Worm (Caenorhabditis elegans): ENCODE data around the gene K10G4.10.

K10G4.10 gene

DNA sequence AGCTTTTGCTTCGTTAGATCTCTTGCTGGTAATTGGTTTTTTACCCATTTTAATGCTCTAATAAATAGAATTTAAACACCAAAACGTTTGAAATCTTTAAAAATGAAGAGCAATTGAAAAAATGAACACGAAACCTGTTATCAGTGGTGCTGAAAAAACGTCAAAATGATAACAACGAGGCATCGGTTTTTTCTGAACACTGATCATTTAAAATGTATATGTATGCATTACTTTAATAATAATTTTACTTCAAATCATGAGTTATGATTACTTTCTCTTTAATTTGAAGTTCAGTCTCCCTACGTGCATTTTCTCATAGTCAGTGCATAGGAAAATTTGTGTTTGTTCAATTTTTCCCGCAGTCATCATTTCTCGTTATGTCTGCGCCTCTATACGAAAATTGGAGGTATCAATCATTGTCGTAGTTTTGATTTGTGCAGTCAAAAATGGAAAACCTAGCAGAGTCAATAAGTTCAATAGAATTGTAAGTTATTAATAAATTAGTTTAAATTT, 49.1 kb downstream of the K10G4.10 start, which contains the start of gene F31E9.3:
Gene F31E9.3 (plus strand): TSS at position 194 of the 513 bp plus-strand sequence.
- TF ChIP-seq eyg-1 (tag; optimal IDR thresholded peaks at IDR 0.05), result no peak
- no peak for TF ChIP-seq ahr-1 (tag; optimal IDR thresholded peaks at IDR 0.05)
- no peak for TF ChIP-seq gmeb-2 (tag; optimal IDR thresholded peaks at IDR 0.05)
- no peak for TF ChIP-seq madf-2 (tag; optimal IDR thresholded peaks at IDR 0.05)
- no peak for TF ChIP-seq ceh-18 (tag; optimal IDR thresholded peaks at IDR 0.05)
- TF ChIP-seq sox-4 (tag; optimal IDR thresholded peaks at IDR 0.05), result no peak

DNA sequence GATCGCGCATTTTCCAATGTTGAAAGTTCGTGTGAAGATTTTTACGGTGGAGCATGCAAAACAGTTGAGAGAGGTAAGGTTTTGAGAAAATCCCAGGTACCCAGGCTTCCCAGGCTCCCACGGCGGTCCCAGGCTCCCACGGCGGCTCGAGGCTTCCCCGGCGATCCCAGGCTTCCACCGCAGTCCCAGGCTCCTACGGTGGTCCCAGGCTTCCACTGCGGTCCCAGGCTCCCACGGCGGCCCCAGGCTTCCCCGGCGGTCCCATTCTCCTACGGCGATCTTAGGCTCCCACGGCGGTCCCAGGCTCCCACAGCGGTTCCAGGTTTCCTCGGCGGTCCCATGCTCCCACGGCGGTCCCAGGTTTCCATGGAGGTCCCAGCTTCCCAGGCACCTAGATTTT, 50.5 kb downstream of the K10G4.10 start:
- no peak for TF ChIP-seq fax-1 (tag; optimal IDR thresholded peaks at IDR 0.05)
- no peak for TF ChIP-seq elt-2 (tag; optimal IDR thresholded peaks at IDR 0.05)
- TF ChIP-seq ceh-14 (tag; optimal IDR thresholded peaks at IDR 0.05), result no peak
- TF ChIP-seq sdc-2 (tag; optimal IDR thresholded peaks at IDR 0.05), result no peak
- TF ChIP-seq ceh-9 (tag; optimal IDR thresholded peaks at IDR 0.05), result no peak
- no peak for TF ChIP-seq ceh-24 (tag; optimal IDR thresholded peaks at IDR 0.05)
- TF ChIP-seq unc-55 (GFP tag; optimal IDR thresholded peaks at IDR 0.05), result no peak
- no peak for TF ChIP-seq ceh-18 (tag; optimal IDR thresholded peaks at IDR 0.05)
- TF ChIP-seq hlh-8 (tag; optimal IDR thresholded peaks at IDR 0.05), result no peak
- TF ChIP-seq ceh-22 (tag; optimal IDR thresholded peaks at IDR 0.05), result no peak
- TF ChIP-seq ttx-3 (tag; optimal IDR thresholded peaks at IDR 0.05), result no peak
- TF ChIP-seq tbx-2 (tag; optimal IDR thresholded peaks at IDR 0.05), result no peak
- no peak for TF ChIP-seq K09A11.1 (tag; optimal IDR thresholded peaks at IDR 0.05; ENCODE audit: insufficient read depth)
- TF ChIP-seq hlh-30 (tag; optimal IDR thresholded peaks at IDR 0.05; ENCODE audit: insufficient read depth), result no peak
- no peak for TF ChIP-seq rnt-1 (tag; optimal IDR thresholded peaks at IDR 0.05)
- no peak for TF ChIP-seq odd-2 (tag; optimal IDR thresholded peaks at IDR 0.05)
- no peak for TF ChIP-seq hlh-15 (tag; optimal IDR thresholded peaks at IDR 0.05)

Measured in whole organism, late embryonic.